Fruit fly (Drosophila melanogaster) whole organism, adult: ENCODE data around the gene Adat1.

ENCODE experiments used
- CG12768 ChIP-seq: fragments of 200-800 bp; sonication (Bioruptor generic); optimal IDR thresholded peaks from 2 replicates; lab custom pipeline; 2017; ENCODE audit warnings: missing biosample characterization, missing genetic modification characterization, mild to moderate bottlenecking, moderate library complexity, missing genetic modification reagents
- CG14711 ChIP-seq: fragments of 200-800 bp; sonication (Bioruptor generic); optimal IDR thresholded peaks from 2 replicates; lab custom pipeline; 2018; ENCODE audit warnings: missing biosample characterization, mild to moderate bottlenecking, missing genetic modification characterization, moderate library complexity
- CG1620 ChIP-seq: fragments of 200-800 bp; sonication (Bioruptor generic); optimal IDR thresholded peaks from 2 replicates; lab custom pipeline; 2016; ENCODE audit warnings: missing biosample characterization, missing genetic modification characterization
- CG33017 ChIP-seq: fragments of 200-800 bp; sonication (Bioruptor generic); optimal IDR thresholded peaks from 2 replicates; lab custom pipeline; 2018; ENCODE audit warnings: missing biosample characterization, mild to moderate bottlenecking, missing genetic modification characterization, moderate library complexity
- CG5204 ChIP-seq: fragments of 200-800 bp; sonication (Bioruptor generic); optimal IDR thresholded peaks from 2 replicates; lab custom pipeline; 2016; ENCODE audit warnings: missing biosample characterization, missing genetic modification characterization
- CG7045 ChIP-seq: fragments of 200-800 bp; sonication (Bioruptor generic); optimal IDR thresholded peaks from 2 replicates; lab custom pipeline; 2017; ENCODE audit warnings: missing biosample characterization, mild to moderate bottlenecking, missing genetic modification characterization
- CG7101 ChIP-seq: fragments of 200-800 bp; sonication (Bioruptor generic); optimal IDR thresholded peaks from 2 replicates; lab custom pipeline; 2018; ENCODE audit warnings: missing biosample characterization, mild to moderate bottlenecking, missing genetic modification characterization, moderate library complexity
- Clk ChIP-seq: fragments of 200-800 bp; sonication (Bioruptor generic); optimal IDR thresholded peaks from 2 replicates; lab custom pipeline; 2017; ENCODE audit warnings: missing biosample characterization, missing genetic modification characterization
- Mnt ChIP-seq: fragments of 200-800 bp; sonication (Bioruptor generic); optimal IDR thresholded peaks from 2 replicates; lab custom pipeline; 2016; ENCODE audit warnings: missing biosample characterization, mild to moderate bottlenecking, missing genetic modification characterization
- cic ChIP-seq: fragments of 200-800 bp; sonication (Bioruptor generic); optimal IDR thresholded peaks from 2 replicates; lab custom pipeline; 2017; ENCODE audit warnings: missing biosample characterization, mild to moderate bottlenecking, missing genetic modification characterization, moderate library complexity
- kay ChIP-seq: fragments of 200-800 bp; sonication (Bioruptor generic); peaks from one replicate; lab custom pipeline; 2016; ENCODE audit warnings: missing biosample characterization, missing genetic modification characterization, borderline replicate concordance
- ovo ChIP-seq: fragments of 200-800 bp; sonication (Bioruptor generic); optimal IDR thresholded peaks from 2 replicates; lab custom pipeline; 2016; ENCODE audit warnings: missing biosample characterization, missing genetic modification characterization
- toe ChIP-seq: fragments of 200-800 bp; sonication (Bioruptor generic); optimal IDR thresholded peaks from 2 replicates; lab custom pipeline; 2016; ENCODE audit warnings: missing biosample characterization, missing genetic modification characterization

- TF ChIP-seq CG12768 (GFP tag; lab: Kevin White, UChicago) (no peak), kay (GFP tag; lab: Kevin White, UChicago) (no peak), Clk (no peak), CG7045 (GFP tag; lab: Kevin White, UChicago) (no peak), CG33017 (no peak), CG14711 (tag; lab: Kevin White, UChicago) (no peak), toe (no peak), ovo (no peak), CG1620 (GFP tag; lab: Kevin White, UChicago) (no peak), CG5204 (GFP tag; lab: Kevin White, UChicago) (no peak), cic (no peak), Mnt (GFP tag; lab: Kevin White, UChicago) (no peak), CG7101 (no peak)
Measured at dm6 chr2L:13820948-13821347, 9.7 kb upstream of the Adat1 start, which contains the start of gene b.
